Worm (Caenorhabditis elegans) whole organism, L2 larva: ENCODE data around the gene T01E8.1.
A peak's percentile ranks its signal among the peaks of the same experiment; 100 is the strongest.

Experiments used
- C34F6.9 ChIP-seq: fragments of 150-350 bp; optimal IDR thresholded peaks from 2 replicates; lab custom pipeline; 2014; ENCODE audit warnings: missing biosample characterization, missing genetic modification characterization
- F13H6.1 ChIP-seq: sonication (generic microtip); optimal IDR thresholded peaks from 2 replicates; lab custom pipeline; 2016; ENCODE audit warnings: missing genetic modification characterization, missing compliant biosample characterization
- R02D3.7 ChIP-seq: fragments of 150-350 bp; optimal IDR thresholded peaks from 2 replicates; lab custom pipeline; 2014; ENCODE audit warnings: missing biosample characterization, missing genetic modification characterization
- Y55F3AM.14 ChIP-seq: fragments of 200-800 bp; sonication (Bioruptor generic); optimal IDR thresholded peaks from 2 replicates; lab custom pipeline; 2018; ENCODE audit warnings: mild to moderate bottlenecking, missing genetic modification characterization, missing compliant biosample characterization
- ZK546.5 ChIP-seq: sonication (generic microtip); optimal IDR thresholded peaks from 2 replicates; lab custom pipeline; 2017; ENCODE audit warnings: missing biosample characterization, missing genetic modification characterization
- alr-1 ChIP-seq: fragments of 150-350 bp; optimal IDR thresholded peaks from 2 replicates; lab custom pipeline; 2014; ENCODE audit warnings: missing biosample characterization, missing genetic modification characterization
- aly-2 ChIP-seq: fragments of 150-350 bp; optimal IDR thresholded peaks from 2 replicates; lab custom pipeline; 2014; ENCODE audit warnings: missing biosample characterization, missing genetic modification characterization
- ama-1 ChIP-seq: fragments of 150-350 bp; optimal IDR thresholded peaks from 2 replicates; lab custom pipeline; 2018; ENCODE audit warnings: inconsistent platforms
- blmp-1 ChIP-seq: sonication (generic microtip); optimal IDR thresholded peaks from 2 replicates; lab custom pipeline; 2017; ENCODE audit warnings: missing genetic modification characterization, mild to moderate bottlenecking, missing compliant biosample characterization, antibody characterized with exemption, moderate library complexity; ENCODE audit not compliant: insufficient read depth
- ceh-16 ChIP-seq: fragments of 150-350 bp; optimal IDR thresholded peaks from 2 replicates; lab custom pipeline; 2014; ENCODE audit warnings: missing biosample characterization, missing genetic modification characterization
- ceh-82 ChIP-seq: fragments of 150-350 bp; optimal IDR thresholded peaks from 2 replicates; lab custom pipeline; 2014; ENCODE audit warnings: missing biosample characterization, missing genetic modification characterization
- crh-2 ChIP-seq: sonication (generic microtip); optimal IDR thresholded peaks from 2 replicates; lab custom pipeline; 2017; ENCODE audit warnings: missing biosample characterization, missing genetic modification characterization
- dmd-4 ChIP-seq: sonication (generic microtip); optimal IDR thresholded peaks from 2 replicates; lab custom pipeline; 2017; ENCODE audit warnings: missing biosample characterization, missing genetic modification characterization
- elt-1 ChIP-seq: fragments of 150-350 bp; optimal IDR thresholded peaks from 2 replicates; lab custom pipeline; 2014; ENCODE audit warnings: missing biosample characterization, missing genetic modification characterization
- elt-3 ChIP-seq: sonication (generic microtip); optimal IDR thresholded peaks from 2 replicates; lab custom pipeline; 2017; ENCODE audit warnings: missing biosample characterization, missing genetic modification characterization
- fos-1 ChIP-seq: fragments of 150-350 bp; optimal IDR thresholded peaks from 2 replicates; lab custom pipeline; 2014; ENCODE audit warnings: missing biosample characterization, missing genetic modification characterization
- gmeb-1 ChIP-seq: fragments of 150-350 bp; optimal IDR thresholded peaks from 2 replicates; lab custom pipeline; 2014; ENCODE audit warnings: missing biosample characterization, missing genetic modification characterization
- lin-11 ChIP-seq: fragments of 150-350 bp; sonication (generic microtip); optimal IDR thresholded peaks from 2 replicates; lab custom pipeline; 2014; ENCODE audit warnings: missing biosample characterization, missing genetic modification characterization, inconsistent platforms, mixed read lengths
- lin-13 ChIP-seq: fragments of 150-350 bp; optimal IDR thresholded peaks from 2 replicates; lab custom pipeline; 2014; ENCODE audit warnings: missing biosample characterization, missing genetic modification reagents, missing genetic modification characterization
- lin-39 ChIP-seq: fragments of 150-350 bp; optimal IDR thresholded peaks from 2 replicates; lab custom pipeline; 2014; ENCODE audit warnings: missing biosample characterization, missing genetic modification reagents, missing genetic modification characterization
- lsy-2 ChIP-seq, 2 experiments: fragments of 150-350 bp in 1 of 2; sonication (generic microtip) in 1 of 2; optimal IDR thresholded peaks; 2 replicates each; lab custom pipeline; 2014 to 2017; ENCODE audit warnings: missing biosample characterization in 2 of 2, missing genetic modification characterization in 2 of 2
- mbf-1 ChIP-seq: sonication (generic microtip); optimal IDR thresholded peaks from 2 replicates; lab custom pipeline; 2017; ENCODE audit warnings: missing biosample characterization, missing genetic modification characterization
- mdl-1 ChIP-seq, 2 experiments: fragments of 150-350 bp in 1 of 2; sonication (generic microtip) in 1 of 2; optimal IDR thresholded peaks; 2 replicates each; lab custom pipeline; 2017; ENCODE audit warnings: missing biosample characterization in 2 of 2, missing genetic modification characterization in 2 of 2
- nhr-10 ChIP-seq: sonication (generic microtip); optimal IDR thresholded peaks from 2 replicates; lab custom pipeline; 2017; ENCODE audit warnings: missing biosample characterization, missing genetic modification characterization
- nhr-11 ChIP-seq: fragments of 150-350 bp; optimal IDR thresholded peaks from 2 replicates; lab custom pipeline; 2014; ENCODE audit warnings: missing biosample characterization, missing genetic modification characterization
- nhr-129 ChIP-seq: fragments of 150-350 bp; optimal IDR thresholded peaks from 2 replicates; lab custom pipeline; 2014; ENCODE audit warnings: missing biosample characterization, missing genetic modification characterization
- nhr-21 ChIP-seq: fragments of 150-350 bp; optimal IDR thresholded peaks from 2 replicates; lab custom pipeline; 2014; ENCODE audit warnings: missing biosample characterization, missing genetic modification characterization
- nhr-25 ChIP-seq: fragments of 150-350 bp; sonication (generic microtip); optimal IDR thresholded peaks from 3 replicates; lab custom pipeline; 2014; ENCODE audit warnings: missing biosample characterization, missing genetic modification characterization
- peb-1 ChIP-seq: fragments of 150-350 bp; optimal IDR thresholded peaks from 2 replicates; lab custom pipeline; 2014; ENCODE audit warnings: missing biosample characterization, missing genetic modification characterization
- sem-4 ChIP-seq: fragments of 150-350 bp; optimal IDR thresholded peaks from 2 replicates; lab custom pipeline; 2014; ENCODE audit warnings: missing biosample characterization, missing genetic modification reagents, missing genetic modification characterization
- skn-1 ChIP-seq: sonication (generic microtip); optimal IDR thresholded peaks from 2 replicates; lab custom pipeline; 2017; ENCODE audit warnings: missing biosample characterization, missing genetic modification characterization
- sma-9 ChIP-seq, 2 experiments: fragments of 150-350 bp in 1 of 2; sonication (generic microtip) in 1 of 2; optimal IDR thresholded peaks; 2 replicates each; lab custom pipeline; 2014 to 2016; ENCODE audit warnings: missing genetic modification characterization in 2 of 2, mild to moderate bottlenecking in 1 of 2, missing biosample characterization in 1 of 2, missing compliant biosample characterization in 1 of 2, missing genetic modification reagents in 1 of 2, moderate library complexity in 1 of 2
- snpc-4 ChIP-seq: fragments of 150-350 bp; optimal IDR thresholded peaks from 2 replicates; lab custom pipeline; 2014; ENCODE audit warnings: missing biosample characterization, missing genetic modification characterization
- unc-39 ChIP-seq: fragments of 150-350 bp; optimal IDR thresholded peaks from 2 replicates; lab custom pipeline; 2014; ENCODE audit warnings: missing biosample characterization, missing genetic modification characterization
- unc-55 ChIP-seq: fragments of 150-350 bp; sonication (generic microtip); optimal IDR thresholded peaks from 3 replicates; lab custom pipeline; 2014; ENCODE audit warnings: missing biosample characterization, missing genetic modification reagents, missing genetic modification characterization
- zag-1 ChIP-seq: fragments of 150-350 bp; optimal IDR thresholded peaks from 2 replicates; lab custom pipeline; 2014; ENCODE audit warnings: missing biosample characterization, missing genetic modification characterization
- ztf-1 ChIP-seq: fragments of 200-800 bp; sonication (Bioruptor generic); conservative IDR thresholded peaks from 2 replicates; pipeline ENCODE4 v1.3.6; 2022; ENCODE audit warnings: missing genetic modification characterization, missing compliant biosample characterization
- ztf-11 ChIP-seq: sonication (generic microtip); optimal IDR thresholded peaks from 2 replicates; lab custom pipeline; 2017; ENCODE audit warnings: missing biosample characterization, missing genetic modification characterization
- ztf-4 ChIP-seq: fragments of 150-350 bp; optimal IDR thresholded peaks from 2 replicates; lab custom pipeline; 2014; ENCODE audit warnings: missing biosample characterization, missing genetic modification characterization

T01E8.1 gene

ce11 chrII:10206425-10206824 is at the start of gene T01E8.1:
TSS of gene T01E8.1 (plus strand) at chrII:10206725.
- TF ChIP-seq lin-13 (no peak), nhr-10 (tag; lab: Kevin White, UChicago) (no peak), ztf-11 (tag; lab: Kevin White, UChicago) (no peak), skn-1 (tag; lab: Kevin White, UChicago) (no peak), crh-2 (tag; lab: Kevin White, UChicago) (no peak), R02D3.7 (no peak), aly-2 (tag; lab: Kevin White, UChicago) (no peak), nhr-129 (tag; lab: Kevin White, UChicago) (no peak), nhr-21 (tag; lab: Kevin White, UChicago) (no peak), ama-1 (lab: Kevin White, UChicago) (no peak), nhr-11 (tag; lab: Kevin White, UChicago) (no peak), mbf-1 (tag; lab: Kevin White, UChicago) (no peak), ZK546.5 (tag; lab: Kevin White, UChicago) (no peak), elt-1 (tag; lab: Kevin White, UChicago) (no peak), peb-1 (tag; lab: Kevin White, UChicago) (no peak), gmeb-1 (tag; lab: Kevin White, UChicago) (no peak), lin-39 (no peak)
- TF ChIP-seq, all 48 proteins: peak for 0

ce11 chrII:10162785-10163184 is 43.7 kb upstream of the T01E8.1 start:
- TF ChIP-seq gmeb-1 (tag; lab: Kevin White, UChicago), result no peak
- no peak for TF ChIP-seq F13H6.1
- no peak for TF ChIP-seq lin-11 (tag; lab: Kevin White, UChicago)
- TF ChIP-seq mdl-1 (tag; optimal IDR thresholded peaks at IDR 0.05; lab: Kevin White, UChicago), result no peak
- no peak for TF ChIP-seq ztf-4 (tag; lab: Kevin White, UChicago)
- TF ChIP-seq ceh-16 (tag; lab: Kevin White, UChicago), result no peak
- TF ChIP-seq ztf-1 (GFP tag; lab: Robert Waterston, UW), result 0 out of 2 replicates have a peak, but pooled peaks have one; percentile 69
- no peak for TF ChIP-seq nhr-11 (tag; lab: Kevin White, UChicago)
- TF ChIP-seq lin-13, result no peak
- TF ChIP-seq, all 48 proteins: peak for 1

ce11 chrII:10164137-10164536 is 42.4 kb upstream of the T01E8.1 start:
- no peak for TF ChIP-seq aly-2 (tag; lab: Kevin White, UChicago)
- TF ChIP-seq blmp-1 (tag; lab: Kevin White, UChicago), result no peak
- no peak for TF ChIP-seq Y55F3AM.14 (GFP tag; lab: Kevin White, UChicago)
- TF ChIP-seq sma-9 (GFP tag; optimal IDR thresholded peaks at IDR 0.05; lab: Kevin White, UChicago), result no peak
- TF ChIP-seq sma-9 (tag; optimal IDR thresholded peaks at IDR 0.05; lab: Kevin White, UChicago), result no peak
- TF ChIP-seq ceh-16 (tag; lab: Kevin White, UChicago), result no peak
- TF ChIP-seq dmd-4 (tag; lab: Kevin White, UChicago), result no peak

ce11 chrII:10166365-10166764 is 40.2 kb upstream of the T01E8.1 start:
- TF ChIP-seq lin-11 (tag; lab: Kevin White, UChicago) (peak; percentile 0), R02D3.7 (no peak), fos-1 (no peak), unc-39 (tag; lab: Kevin White, UChicago) (no peak)

- TF ChIP-seq zag-1 (no peak), C34F6.9 (tag; lab: Kevin White, UChicago) (peak; percentile 13)
Measured at ce11 chrII:10167731-10168130, 38.8 kb upstream of the T01E8.1 start.

- peak; percentile 43 for TF ChIP-seq zag-1
- peak; percentile 12 for TF ChIP-seq ztf-11 (tag; lab: Kevin White, UChicago)
- TF ChIP-seq ama-1 (lab: Kevin White, UChicago), result peak; percentile 30
- TF ChIP-seq elt-1 (tag; lab: Kevin White, UChicago), result no peak
- no peak for TF ChIP-seq ceh-16 (tag; lab: Kevin White, UChicago)
- peak; percentile 82 for TF ChIP-seq unc-39 (tag; lab: Kevin White, UChicago)
- TF ChIP-seq gmeb-1 (tag; lab: Kevin White, UChicago), result no peak
- no peak for TF ChIP-seq peb-1 (tag; lab: Kevin White, UChicago)
- TF ChIP-seq lin-13, result peak; percentile 49
- TF ChIP-seq ZK546.5 (tag; lab: Kevin White, UChicago), result no peak
- no peak for TF ChIP-seq alr-1 (tag; lab: Kevin White, UChicago)
- TF ChIP-seq sem-4, result no peak
- TF ChIP-seq snpc-4 (tag; lab: Kevin White, UChicago), result no peak
- no peak for TF ChIP-seq elt-3 (tag; lab: Kevin White, UChicago)
- TF ChIP-seq blmp-1 (tag; lab: Kevin White, UChicago), result no peak
- TF ChIP-seq nhr-25 (tag; lab: Kevin White, UChicago), result no peak
- TF ChIP-seq aly-2 (tag; lab: Kevin White, UChicago), result no peak
- TF ChIP-seq crh-2 (tag; lab: Kevin White, UChicago), result peak; percentile 59
- peak; percentile 63 for TF ChIP-seq lin-11 (tag; lab: Kevin White, UChicago)
- peak; percentile 27 to 65 for TF ChIP-seq lsy-2 (tag; optimal IDR thresholded peaks at IDR 0.05; lab: Kevin White, UChicago)
- TF ChIP-seq ceh-82 (tag; lab: Kevin White, UChicago), result no peak
- TF ChIP-seq unc-55 (GFP tag; lab: Kevin White, UChicago), result peak; percentile 76
Measured at ce11 chrII:10168905-10169782, 37.4 kb upstream of the T01E8.1 start, which contains the start of gene daf-19. TSS of gene daf-19 (minus strand) at chrII:10169346.
